Fruit fly (Drosophila melanogaster) ovary, adult (tissue): ENCODE data around the gene CG15337.

ENCODE experiments used
- CG17801 ChIP-seq: fragments of 200-800 bp; optimal IDR thresholded peaks from 2 replicates; lab custom pipeline; 2019; ENCODE audit warnings: missing biosample characterization, mild to moderate bottlenecking, missing genetic modification characterization, moderate library complexity; ENCODE audit not compliant: partially characterized antibody

Gene CG15337

DNA sequence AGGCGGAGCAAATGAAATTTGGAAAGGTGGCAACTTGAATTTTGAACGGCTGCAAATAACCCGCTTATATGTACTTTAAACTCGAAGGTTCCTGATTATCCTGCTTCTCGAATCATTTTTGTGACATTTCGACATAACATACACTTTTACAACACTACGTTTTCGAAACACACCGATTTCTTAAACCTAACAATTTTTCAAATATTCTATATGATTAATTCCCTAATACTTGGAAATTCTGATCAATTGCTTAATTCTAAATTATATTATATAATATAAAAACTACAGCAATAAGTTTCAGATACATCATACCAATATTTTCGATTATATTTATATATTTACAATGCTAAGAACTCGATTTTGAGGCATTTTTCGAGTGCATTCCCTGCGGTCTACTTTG is 2.8 kb downstream of the CG15337 start, which contains the start of gene CG10761:
TSS of gene CG10761 (minus strand) at position 101 of the 400 bp plus-strand sequence.
- TF ChIP-seq CG17801 (GFP tag; lab: Kevin White, UChicago) = no peak

DNA sequence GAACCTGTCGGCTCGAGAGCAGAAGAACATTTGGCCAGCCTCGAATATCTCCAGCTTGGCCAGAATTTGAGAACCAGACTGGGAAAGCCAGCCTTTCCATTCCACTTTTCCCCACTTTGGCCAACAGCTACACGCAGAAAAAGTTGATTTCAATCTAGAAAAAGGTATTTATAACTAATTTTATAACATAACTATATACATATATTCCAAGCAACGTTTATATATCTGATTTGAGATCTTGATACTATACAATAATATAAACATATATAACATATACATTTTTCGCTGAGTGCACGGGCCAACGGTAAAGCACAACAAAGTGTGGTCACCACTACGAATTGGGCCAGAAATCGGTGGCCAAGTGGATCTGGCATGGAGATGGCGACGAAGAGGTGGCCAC is 3.6 kb downstream of the CG15337 start:
- no peak for TF ChIP-seq CG17801 (GFP tag; lab: Kevin White, UChicago)

DNA sequence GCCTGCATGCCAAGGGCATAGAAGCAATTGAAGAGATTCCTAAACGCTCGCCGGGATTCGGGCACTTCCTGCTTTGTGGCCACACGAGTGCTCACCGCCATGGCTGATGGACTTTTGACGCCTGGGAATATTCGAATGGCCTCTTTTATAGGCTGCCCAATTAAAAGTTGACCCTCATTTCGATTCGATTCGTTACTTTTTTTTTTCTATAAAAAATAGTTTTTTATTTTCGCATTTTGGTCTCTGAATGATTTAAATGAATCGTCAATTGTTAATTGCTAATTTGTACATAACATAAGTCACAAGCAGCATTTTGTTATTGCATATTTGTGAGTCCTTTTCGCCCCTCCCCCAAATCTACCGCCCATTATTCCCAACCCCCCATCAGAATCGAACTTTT is 5.8 kb downstream of the CG15337 start, which contains the start of gene Or7a:
TSS of gene Or7a (minus strand) at position 101 of the 400 bp plus-strand sequence.
- no peak for TF ChIP-seq CG17801 (GFP tag; lab: Kevin White, UChicago)

DNA sequence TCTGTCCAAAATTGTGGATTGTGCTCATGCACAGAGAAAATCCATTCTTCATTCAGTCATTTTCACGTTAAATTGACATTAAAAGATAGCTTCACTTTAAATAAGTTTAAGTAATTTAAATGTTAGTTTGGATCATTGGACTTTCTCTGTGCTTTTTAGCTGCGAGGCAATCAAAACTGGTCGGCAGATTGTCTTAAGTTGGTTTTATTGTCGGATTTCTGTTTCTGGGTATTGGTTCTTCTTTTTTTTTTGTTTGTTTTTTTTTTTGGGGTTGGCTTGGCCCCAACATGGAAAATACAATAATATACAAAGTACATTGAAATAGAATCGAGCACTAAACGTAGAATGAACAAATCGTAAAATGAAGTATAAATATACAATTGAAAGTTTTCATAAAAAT is 10.3 kb downstream of the CG15337 start, which contains the start of gene CG2278:
TSS of gene CG2278 (minus strand) at position 101 of the 400 bp plus-strand sequence.
- TF ChIP-seq CG17801 (GFP tag; lab: Kevin White, UChicago) = no peak

DNA sequence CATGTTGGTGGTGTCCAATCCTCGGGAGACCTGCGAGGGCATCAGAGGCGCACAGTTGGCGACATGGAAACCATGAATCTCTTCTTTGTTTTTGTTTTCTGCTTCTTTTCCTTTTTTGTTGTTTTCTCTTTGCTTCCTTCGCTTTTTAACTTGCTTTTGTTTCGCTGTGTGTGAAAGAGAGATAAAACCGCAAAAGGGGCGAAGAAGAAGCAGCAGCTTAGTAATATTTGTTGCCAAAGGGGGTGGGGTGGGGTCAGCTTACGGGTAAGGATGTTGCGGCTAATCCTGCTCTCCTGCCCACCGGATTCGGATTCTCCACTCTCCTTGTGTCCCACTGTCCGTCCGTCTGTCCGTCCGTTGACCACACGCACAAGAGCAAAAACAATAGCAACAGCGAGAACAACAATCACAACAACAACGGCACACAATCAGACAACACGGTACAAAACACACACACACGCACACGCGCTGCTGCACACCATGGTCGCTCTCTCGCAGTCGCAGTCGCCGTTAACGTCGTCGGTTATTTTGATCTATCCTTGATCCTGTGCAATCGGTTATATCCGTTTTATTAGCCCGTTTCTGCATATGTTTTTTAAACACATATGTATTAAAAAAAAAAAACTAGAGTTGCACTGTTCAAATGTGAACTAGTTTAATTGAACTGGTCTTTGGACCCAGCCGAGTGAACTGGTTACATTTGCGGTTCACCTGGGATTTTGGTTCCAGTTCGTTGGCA is 16.6 kb downstream of the CG15337 start:
- TF ChIP-seq CG17801 (GFP tag; lab: Kevin White, UChicago) = peak; percentile 18

DNA sequence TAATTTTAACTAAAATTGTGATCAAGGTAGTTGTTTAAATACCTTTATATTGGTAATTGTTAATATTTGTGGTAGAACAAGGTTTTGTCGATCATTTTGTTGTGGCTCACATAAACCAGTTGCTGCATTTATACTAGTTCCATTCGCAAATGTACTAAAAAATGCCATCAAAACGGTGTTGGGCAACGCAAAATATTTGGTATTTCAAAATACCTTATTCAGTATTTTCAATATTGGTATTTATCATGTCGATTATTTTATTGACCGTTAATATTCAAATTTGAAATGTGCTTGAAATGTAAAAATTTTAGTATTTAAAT is 17.1 kb downstream of the CG15337 start, which contains the start of gene slpr:
TSS of gene slpr (minus strand) at position 156 of the 320 bp plus-strand sequence.
- no peak for TF ChIP-seq CG17801 (GFP tag; lab: Kevin White, UChicago)

DNA sequence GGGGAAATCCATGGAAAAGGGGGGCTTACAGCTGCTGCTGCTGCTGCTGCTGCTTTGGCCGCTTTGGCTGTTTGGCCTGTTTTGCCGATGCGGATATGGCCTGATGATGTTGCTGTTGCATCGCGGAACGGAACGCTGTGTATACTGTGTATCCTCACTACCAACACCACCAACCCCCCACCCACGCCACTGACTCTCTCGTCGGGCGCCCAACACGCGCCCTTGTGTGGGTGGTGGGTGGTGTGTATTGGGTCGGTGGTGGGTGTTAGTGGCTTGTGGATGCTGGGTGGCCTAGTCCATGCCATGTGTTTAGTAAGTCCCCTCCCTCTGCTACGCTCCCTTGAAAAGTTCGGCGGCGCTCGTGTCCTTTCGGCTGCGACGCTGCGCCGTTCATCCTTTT is 17.9 kb downstream of the CG15337 start:
- TF ChIP-seq CG17801 (GFP tag; lab: Kevin White, UChicago) = no peak

DNA sequence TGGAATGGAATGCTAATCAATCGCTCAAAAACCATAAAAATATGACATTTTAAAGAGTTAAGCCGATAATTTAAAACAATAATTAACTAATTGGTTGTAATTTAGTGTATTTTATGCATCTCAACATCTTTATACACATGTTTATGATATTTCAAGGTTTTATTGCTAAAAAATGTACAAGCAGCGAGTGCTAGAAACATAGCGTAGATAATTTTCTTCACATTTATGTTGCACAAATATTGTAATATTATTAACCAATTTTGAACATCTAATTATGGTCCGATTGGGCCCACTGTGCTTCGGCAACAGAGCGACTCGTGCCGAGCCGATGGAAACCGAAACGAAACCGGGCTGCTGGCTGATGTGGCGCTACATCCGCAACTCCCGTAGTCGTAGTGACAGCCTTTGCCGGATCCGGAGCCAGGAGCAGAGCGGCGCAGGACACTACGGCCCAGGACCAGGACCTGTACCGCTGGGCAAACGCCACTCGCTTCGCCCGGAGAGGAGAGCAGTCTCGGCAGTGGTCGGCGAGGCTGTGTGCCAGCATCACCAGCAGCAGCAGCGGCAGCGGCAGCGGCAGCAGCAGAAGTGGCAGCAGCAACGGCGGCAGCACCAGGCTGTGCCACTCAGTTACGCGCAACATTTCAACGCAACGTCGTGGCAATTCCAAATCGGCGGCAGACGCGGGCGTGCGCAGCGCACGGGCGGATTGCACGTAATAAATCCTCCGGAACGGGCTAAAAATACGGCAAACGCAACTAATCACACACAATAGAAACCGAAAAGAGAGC is 18.5 kb downstream of the CG15337 start, which contains the start of gene sdt:
TSS of gene sdt (plus strand) at position 385 of the 791 bp plus-strand sequence.
- TF ChIP-seq CG17801 (GFP tag; lab: Kevin White, UChicago) = no peak

DNA sequence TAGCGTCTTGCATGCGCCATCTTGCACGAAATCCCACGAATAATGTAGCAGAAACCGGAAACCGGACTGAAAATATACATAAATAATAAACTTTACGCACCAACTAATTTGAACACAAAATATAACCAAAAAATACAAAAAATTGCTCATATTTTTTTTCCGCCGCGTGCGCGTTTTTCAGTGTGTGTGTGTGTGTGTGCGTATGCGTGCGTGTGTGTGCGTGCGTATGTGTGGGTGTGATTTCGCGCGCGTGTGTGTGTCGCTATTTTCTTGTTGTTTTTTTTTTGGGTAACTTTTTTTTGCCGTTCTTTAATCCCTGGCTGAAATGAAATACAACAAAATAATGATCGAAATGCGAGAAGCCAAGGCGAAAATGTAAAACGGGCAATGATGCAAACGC is 19.1 kb downstream of the CG15337 start:
- no peak for TF ChIP-seq CG17801 (GFP tag; lab: Kevin White, UChicago)

DNA sequence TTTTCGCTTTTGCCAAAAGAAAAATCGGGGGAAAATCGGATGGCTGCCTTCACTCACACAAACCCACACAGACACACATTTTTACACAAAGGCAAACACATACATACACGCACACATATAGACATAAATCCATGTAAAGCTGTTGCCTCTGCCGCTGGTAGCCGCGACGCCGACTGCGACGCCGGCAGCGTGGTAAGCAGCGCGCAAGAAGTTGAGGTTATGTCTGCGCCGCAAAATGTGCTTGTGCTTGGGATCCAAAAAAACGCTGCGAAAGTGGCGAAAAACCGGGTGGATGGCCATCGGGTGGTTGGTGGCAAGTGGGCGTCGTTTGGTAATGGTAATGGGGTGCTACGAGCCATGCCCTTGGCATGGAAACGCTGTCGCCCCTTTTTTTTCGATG is 20.0 kb downstream of the CG15337 start:
- TF ChIP-seq CG17801 (GFP tag; lab: Kevin White, UChicago) = no peak

DNA sequence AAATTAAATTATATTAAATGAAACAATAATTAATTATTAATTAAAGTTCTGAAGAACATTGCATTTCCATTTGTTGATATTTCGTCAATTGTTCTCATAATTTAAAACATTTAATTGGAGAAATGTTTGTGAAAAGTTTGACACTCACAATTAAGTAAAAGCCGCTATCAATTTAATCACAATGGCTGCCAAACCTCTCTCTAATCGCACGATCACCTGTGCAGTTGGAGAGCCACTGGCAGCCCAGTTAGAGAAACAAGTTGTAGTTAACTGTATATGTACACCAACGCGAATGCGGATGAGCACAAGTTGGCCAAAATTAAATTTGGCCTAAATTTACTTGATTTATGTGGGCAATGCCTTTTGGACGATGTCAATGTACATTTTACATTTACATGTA is 32.3 kb downstream of the CG15337 start:
- no peak for TF ChIP-seq CG17801 (GFP tag; lab: Kevin White, UChicago)

DNA sequence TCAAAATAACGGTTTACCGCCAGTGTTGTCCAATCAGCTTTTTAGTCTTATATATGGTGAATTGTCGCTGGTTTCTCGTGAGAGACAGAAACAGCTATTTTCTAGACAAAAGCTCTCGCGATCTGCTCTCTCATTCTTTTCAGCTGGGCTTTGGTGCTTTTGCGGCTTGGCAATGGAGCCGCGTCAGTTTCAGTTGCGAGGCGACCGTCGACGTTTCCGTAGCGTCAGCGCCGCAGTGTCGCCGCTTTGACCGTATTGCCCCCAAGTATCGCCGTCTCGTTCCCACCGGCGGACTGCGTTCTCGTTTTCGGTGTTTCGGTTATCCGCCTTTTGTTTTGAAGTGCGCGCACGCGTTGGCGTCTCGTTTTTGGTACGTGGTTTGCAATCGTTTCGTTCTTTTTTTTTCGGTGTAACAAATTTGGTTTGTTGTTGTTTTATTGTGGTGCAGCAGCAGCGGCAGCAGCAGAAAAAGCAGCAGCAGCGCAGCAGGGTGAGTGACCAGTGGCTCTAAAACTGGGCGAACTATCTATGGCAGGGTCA is 33.2 kb downstream of the CG15337 start:
- peak; percentile 83 for TF ChIP-seq CG17801 (GFP tag; lab: Kevin White, UChicago)

DNA sequence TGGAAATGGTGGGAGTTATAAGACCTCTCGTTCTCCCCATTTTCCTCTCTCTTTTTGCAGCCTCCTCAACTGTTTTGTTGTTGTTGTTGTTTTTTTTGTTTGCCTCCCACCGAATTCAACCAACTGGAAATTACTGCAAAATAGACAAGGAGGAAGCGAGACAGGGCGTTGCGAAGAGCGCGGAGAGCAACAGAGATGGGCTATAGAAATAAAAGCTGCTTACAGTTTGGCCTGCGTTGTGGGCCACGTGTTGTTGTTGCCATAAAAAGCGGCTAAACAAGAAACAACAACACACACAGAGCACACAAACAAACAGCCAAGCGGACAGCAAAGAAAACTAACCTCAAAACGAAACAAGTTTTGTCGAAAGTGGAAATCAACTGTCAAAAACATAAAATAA is 34.7 kb downstream of the CG15337 start:
- TF ChIP-seq CG17801 (GFP tag; lab: Kevin White, UChicago) = no peak

DNA sequence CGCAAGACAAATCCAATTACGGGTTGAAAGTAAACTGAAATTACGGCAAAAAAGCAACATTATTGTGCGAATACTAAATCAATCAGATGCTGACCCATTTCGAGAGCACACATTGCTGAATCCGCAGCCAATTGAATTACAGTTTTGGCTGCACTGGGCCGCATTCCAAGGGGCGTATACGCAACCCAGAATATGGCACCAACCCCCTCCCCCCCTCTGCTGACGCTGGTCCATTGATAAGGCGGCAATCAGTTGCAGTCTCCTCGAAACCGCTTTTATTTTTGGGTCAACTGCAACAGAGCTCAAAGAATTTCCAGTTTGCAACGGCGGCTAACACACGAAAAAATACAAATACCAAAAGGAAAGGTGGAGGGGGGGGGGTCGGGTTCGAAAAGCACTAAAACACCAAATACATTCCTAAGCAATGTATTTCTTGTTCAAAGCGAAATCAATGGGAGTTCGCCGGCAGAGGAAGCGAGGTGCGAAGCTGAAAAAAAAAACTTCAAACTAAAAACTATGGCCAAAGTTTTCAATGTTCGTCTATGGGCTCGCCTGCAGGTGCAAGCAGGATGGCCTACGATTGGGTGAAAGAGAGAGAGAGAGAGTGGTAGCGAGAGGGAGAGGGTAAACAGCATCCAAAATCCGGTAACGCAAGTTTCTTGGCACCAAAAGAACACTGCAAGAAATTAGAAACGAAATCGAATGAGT is 35.7 kb downstream of the CG15337 start:
- TF ChIP-seq CG17801 (GFP tag; lab: Kevin White, UChicago) = no peak

DNA sequence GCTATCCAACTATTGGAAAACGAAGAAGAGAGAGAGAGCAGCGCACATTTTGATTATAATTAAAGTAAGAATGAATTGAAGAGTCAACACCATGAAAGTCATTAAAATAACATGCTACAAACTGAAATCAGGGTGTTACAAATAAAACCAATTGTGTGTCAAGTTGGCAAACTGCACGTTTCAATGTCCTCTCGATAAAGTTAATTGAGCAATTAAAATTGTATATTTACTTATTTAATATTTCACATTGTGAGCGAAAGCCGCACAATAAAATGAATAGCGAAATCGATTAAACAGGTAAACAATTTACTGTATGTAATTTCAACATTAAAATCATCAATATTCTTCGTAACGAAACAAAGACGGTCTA is 36.3 kb downstream of the CG15337 start:
- no peak for TF ChIP-seq CG17801 (GFP tag; lab: Kevin White, UChicago)
